Worm (Caenorhabditis elegans): ENCODE measurements around the gene R07B7.9.

DNA sequence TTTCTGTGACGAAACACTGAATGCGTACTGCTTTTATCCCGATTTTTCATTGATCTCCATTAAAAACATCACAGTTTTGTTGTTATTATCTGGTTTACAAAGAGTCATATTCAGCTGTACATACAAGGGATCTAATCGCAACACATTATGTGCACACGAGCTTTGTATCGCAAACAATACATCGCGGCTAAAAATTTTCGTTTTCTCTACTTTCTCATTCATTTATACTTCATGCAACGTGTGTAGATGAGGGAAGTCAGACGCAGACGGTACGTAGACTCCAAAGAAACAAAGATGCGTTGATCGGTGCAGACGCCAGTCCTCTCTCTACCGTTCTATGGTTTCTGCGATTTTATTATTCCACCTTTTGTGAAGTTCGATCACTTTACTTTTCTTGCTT, 26.7 kb upstream of the R07B7.9 start, which contains the start of gene nhr-136:
- TF ChIP-seq fkh-10 (GFP tag; optimal IDR thresholded peaks at IDR 0.05) (no peak), ama-1 (optimal IDR thresholded peaks at IDR 0.05) (no peak), jun-1 (tag; optimal IDR thresholded peaks at IDR 0.05) (no peak), pqm-1 (tag; optimal IDR thresholded peaks at IDR 0.05) (no peak), mdl-1 (tag; optimal IDR thresholded peaks at IDR 0.05) (no peak), elt-3 (tag; optimal IDR thresholded peaks at IDR 0.05) (no peak)
